Fruit fly (Drosophila melanogaster) whole organism, embryonic: ENCODE measurements around the gene CG3815.
A peak's percentile ranks its signal among the peaks of the same experiment; 100 is the strongest.

Experiments
- BtbVII ChIP-seq: fragments of 200-800 bp; sonication (Bioruptor generic); optimal IDR thresholded peaks from 3 replicates; lab custom pipeline; 2017; ENCODE audit warnings: missing biosample characterization, mild to moderate bottlenecking, missing genetic modification characterization
- CG11085 ChIP-seq: fragments of 200-800 bp; sonication (Bioruptor generic); IDR thresholded peaks from 2 replicates; pipeline ENCODE4 v1.3.6; 2022; ENCODE audit warnings: missing biosample characterization, missing genetic modification characterization
- CG12219 ChIP-seq: fragments of 200-800 bp; sonication (Bioruptor generic); optimal IDR thresholded peaks from 3 replicates; lab custom pipeline; 2018; ENCODE audit warnings: missing biosample characterization, mild to moderate bottlenecking, missing genetic modification characterization
- CG13123 ChIP-seq: fragments of 200-800 bp; sonication (Bioruptor generic); optimal IDR thresholded peaks from 2 replicates; lab custom pipeline; 2016; ENCODE audit warnings: missing biosample characterization, missing genetic modification characterization
- CG13424 ChIP-seq: fragments of 200-800 bp; sonication (Bioruptor generic); optimal IDR thresholded peaks from 2 replicates; lab custom pipeline; 2019; ENCODE audit warnings: missing biosample characterization, mild to moderate bottlenecking, missing genetic modification characterization, moderate library complexity
- CG13624 ChIP-seq: fragments of 200-800 bp; sonication (Bioruptor generic); optimal IDR thresholded peaks from 2 replicates; lab custom pipeline; 2016; ENCODE audit warnings: missing biosample characterization, missing genetic modification characterization
- CG15479 ChIP-seq: fragments of 200-800 bp; sonication (Bioruptor generic); optimal IDR thresholded peaks from 3 replicates; lab custom pipeline; 2019; ENCODE audit warnings: missing biosample characterization, mild to moderate bottlenecking, missing genetic modification characterization, moderate library complexity
- CG15601 ChIP-seq: fragments of 200-800 bp; sonication (Bioruptor generic); optimal IDR thresholded peaks from 3 replicates; lab custom pipeline; 2019; ENCODE audit warnings: missing biosample characterization, mild to moderate bottlenecking, missing genetic modification characterization, moderate library complexity
- CG16815 ChIP-seq: fragments of 200-800 bp; sonication (Bioruptor generic); optimal IDR thresholded peaks from 3 replicates; lab custom pipeline; 2017; ENCODE audit warnings: missing biosample characterization, mild to moderate bottlenecking, missing genetic modification characterization
- CG2120 ChIP-seq: fragments of 200-800 bp; sonication (Bioruptor generic); optimal IDR thresholded peaks from 3 replicates; lab custom pipeline; 2016; ENCODE audit warnings: missing biosample characterization, missing genetic modification characterization
- CG30431 ChIP-seq: fragments of 200-800 bp; sonication (Bioruptor generic); optimal IDR thresholded peaks from 2 replicates; lab custom pipeline; 2017; ENCODE audit warnings: missing biosample characterization, missing genetic modification characterization
- CG31365 ChIP-seq: fragments of 200-800 bp; sonication (Bioruptor generic); optimal IDR thresholded peaks from 2 replicates; lab custom pipeline; 2018; ENCODE audit warnings: missing biosample characterization, mild to moderate bottlenecking, missing genetic modification characterization
- CG32532 ChIP-seq: fragments of 200-800 bp; sonication (Bioruptor generic); IDR thresholded peaks from 2 replicates; pipeline ENCODE4 v1.3.6; 2022; ENCODE audit warnings: missing biosample characterization, missing genetic modification characterization
- CG33557 ChIP-seq: fragments of 200-800 bp; sonication (Bioruptor generic); optimal IDR thresholded peaks from 2 replicates; lab custom pipeline; 2019; ENCODE audit warnings: missing biosample characterization, mild to moderate bottlenecking, missing genetic modification characterization, moderate library complexity
- CG42726 ChIP-seq: fragments of 200-800 bp; sonication (Bioruptor generic); IDR thresholded peaks from 2 replicates; pipeline ENCODE4 v1.3.6; 2022; ENCODE audit warnings: missing biosample characterization, missing genetic modification characterization; ENCODE audit not compliant: partially characterized antibody
- CG6791 ChIP-seq: fragments of 200-800 bp; sonication (Bioruptor generic); IDR thresholded peaks from 3 replicates; pipeline ENCODE4 v1.3.6; 2022; ENCODE audit warnings: missing biosample characterization, missing genetic modification characterization; ENCODE audit not compliant: partially characterized antibody
- CG7271 ChIP-seq: fragments of 200-800 bp; sonication (Bioruptor generic); optimal IDR thresholded peaks from 2 replicates; lab custom pipeline; 2018; ENCODE audit warnings: missing biosample characterization, mild to moderate bottlenecking, missing genetic modification characterization, moderate library complexity
- CG9609 ChIP-seq: fragments of 200-800 bp; sonication (Bioruptor generic); optimal IDR thresholded peaks from 3 replicates; lab custom pipeline; 2016; ENCODE audit warnings: missing biosample characterization, missing genetic modification characterization
- CG9876 ChIP-seq: fragments of 200-800 bp; sonication (Bioruptor generic); optimal IDR thresholded peaks from 2 replicates; lab custom pipeline; 2016; ENCODE audit warnings: missing biosample characterization, missing genetic modification characterization
- Eip74EF ChIP-seq, 2 experiments: fragments of 200-800 bp in 1 of 2; fragments of >200 bp in 1 of 2; sonication (Bioruptor generic) in 1 of 2; optimal IDR thresholded peaks; 2 replicates each; lab custom pipeline; 2017 to 2019; ENCODE audit warnings: missing biosample characterization in 2 of 2, missing genetic modification characterization in 2 of 2, mild to moderate bottlenecking in 1 of 2, moderate library complexity in 1 of 2
- Gug ChIP-seq: fragments of 200-800 bp; sonication (Bioruptor generic); IDR thresholded peaks from 4 replicates; pipeline ENCODE4 v1.3.6; 2022; ENCODE audit warnings: missing biosample characterization, missing genetic modification characterization
- HHEX ChIP-seq: fragments of 200-800 bp; sonication (Bioruptor generic); optimal IDR thresholded peaks from 3 replicates; lab custom pipeline; 2017; ENCODE audit warnings: missing biosample characterization, mild to moderate bottlenecking, missing genetic modification characterization, missing genetic modification reagents
- HLHmδ ChIP-seq: fragments of 200-800 bp; sonication (Bioruptor generic); optimal IDR thresholded peaks from 2 replicates; lab custom pipeline; 2018; ENCODE audit warnings: missing biosample characterization, mild to moderate bottlenecking, missing genetic modification characterization, moderate library complexity
- Jarid2 ChIP-seq: fragments of 200-800 bp; sonication (Bioruptor generic); optimal IDR thresholded peaks from 3 replicates; lab custom pipeline; 2017; ENCODE audit warnings: mild to moderate bottlenecking, missing biosample characterization, missing genetic modification reagents, missing genetic modification characterization
- MBD-R2 ChIP-seq: fragments of 200-800 bp; sonication (Bioruptor generic); IDR thresholded peaks from 2 replicates; pipeline ENCODE4 v1.3.6; 2022; ENCODE audit warnings: missing biosample characterization, missing genetic modification characterization
- Neu2 ChIP-seq: fragments of 200-800 bp; sonication (Bioruptor generic); optimal IDR thresholded peaks from 3 replicates; lab custom pipeline; 2016; ENCODE audit warnings: missing biosample characterization, missing genetic modification characterization, borderline replicate concordance
- Opbp ChIP-seq: fragments of 200-800 bp; sonication (Bioruptor generic); IDR thresholded peaks from 3 replicates; pipeline ENCODE4 v1.3.6; 2022; ENCODE audit warnings: missing biosample characterization, missing genetic modification characterization; ENCODE audit not compliant: partially characterized antibody
- Sox100B ChIP-seq: fragments of 200-800 bp; sonication (Bioruptor generic); optimal IDR thresholded peaks from 3 replicates; lab custom pipeline; 2018; ENCODE audit warnings: missing biosample characterization, mild to moderate bottlenecking, missing genetic modification characterization
- Spps ChIP-seq: fragments of 200-800 bp; sonication (Bioruptor generic); optimal IDR thresholded peaks from 2 replicates; lab custom pipeline; 2018; ENCODE audit warnings: missing biosample characterization, mild to moderate bottlenecking, missing genetic modification characterization
- Xbp1 ChIP-seq: fragments of 200-800 bp; sonication (Bioruptor generic); optimal IDR thresholded peaks from 3 replicates; lab custom pipeline; 2016; ENCODE audit warnings: missing biosample characterization, mild to moderate bottlenecking, missing genetic modification characterization
- az2 ChIP-seq: fragments of 200-800 bp; sonication (Bioruptor generic); optimal IDR thresholded peaks from 3 replicates; lab custom pipeline; 2016; ENCODE audit warnings: missing biosample characterization, missing genetic modification characterization
- btn ChIP-seq: fragments of 200-800 bp; sonication (Bioruptor generic); optimal IDR thresholded peaks from 2 replicates; lab custom pipeline; 2016; ENCODE audit warnings: missing biosample characterization, missing genetic modification characterization
- cg ChIP-seq: fragments of 200-800 bp; sonication (Bioruptor generic); optimal IDR thresholded peaks from 3 replicates; lab custom pipeline; 2019; ENCODE audit warnings: missing biosample characterization, mild to moderate bottlenecking, missing genetic modification characterization, moderate library complexity
- corto ChIP-seq: fragments of 200-800 bp; sonication (Bioruptor generic); optimal IDR thresholded peaks from 2 replicates; lab custom pipeline; 2016; ENCODE audit warnings: missing biosample characterization, mild to moderate bottlenecking, missing genetic modification characterization, moderate library complexity
- dmrt11E ChIP-seq: fragments of 200-800 bp; sonication (Bioruptor generic); optimal IDR thresholded peaks from 3 replicates; lab custom pipeline; 2018; ENCODE audit warnings: missing biosample characterization, mild to moderate bottlenecking, missing genetic modification characterization, moderate library complexity
- gt ChIP-seq: fragments of 200-800 bp; sonication (Bioruptor generic); IDR thresholded peaks from 2 replicates; pipeline ENCODE4 v1.3.6; 2022; ENCODE audit warnings: missing biosample characterization, missing genetic modification characterization
- inv ChIP-seq: fragments of 200-800 bp; sonication (Bioruptor generic); IDR thresholded peaks from 2 replicates; pipeline ENCODE4 v1.3.6; 2022; ENCODE audit warnings: missing biosample characterization, missing genetic modification characterization; ENCODE audit not compliant: partially characterized antibody
- kah ChIP-seq: fragments of 200-800 bp; sonication (Bioruptor generic); optimal IDR thresholded peaks from 2 replicates; lab custom pipeline; 2018; ENCODE audit warnings: missing biosample characterization, mild to moderate bottlenecking, missing genetic modification characterization
- nerfin-1 ChIP-seq: fragments of 200-800 bp; sonication (Bioruptor generic); optimal IDR thresholded peaks from 3 replicates; lab custom pipeline; 2019; ENCODE audit warnings: missing biosample characterization, mild to moderate bottlenecking, missing genetic modification characterization, moderate library complexity
- pros ChIP-seq: fragments of 200-800 bp; sonication (Bioruptor generic); optimal IDR thresholded peaks from 3 replicates; lab custom pipeline; 2019; ENCODE audit warnings: missing biosample characterization, mild to moderate bottlenecking, missing genetic modification characterization, moderate library complexity
- pum ChIP-seq: fragments of 200-800 bp; sonication (Bioruptor generic); optimal IDR thresholded peaks from 2 replicates; lab custom pipeline; 2016; ENCODE audit warnings: missing biosample characterization, missing genetic modification characterization
- ranshi ChIP-seq: fragments of 200-800 bp; sonication (Bioruptor generic); IDR thresholded peaks from 2 replicates; pipeline ENCODE4 v1.3.6; 2022; ENCODE audit warnings: missing biosample characterization, missing genetic modification characterization
- run ChIP-seq: fragments of 200-800 bp; sonication (Bioruptor generic); optimal IDR thresholded peaks from 3 replicates; lab custom pipeline; 2018; ENCODE audit warnings: missing biosample characterization, mild to moderate bottlenecking, missing genetic modification characterization
- slp2 ChIP-seq: fragments of 200-800 bp; sonication (Bioruptor generic); optimal IDR thresholded peaks from 2 replicates; lab custom pipeline; 2016; ENCODE audit warnings: missing biosample characterization, missing genetic modification characterization
- tgo ChIP-seq: fragments of 200-800 bp; sonication (Bioruptor generic); IDR thresholded peaks from 3 replicates; pipeline ENCODE4 v1.3.6; 2022; ENCODE audit warnings: missing biosample characterization, missing genetic modification characterization
- tin ChIP-seq: fragments of 200-800 bp; sonication (Bioruptor generic); optimal IDR thresholded peaks from 3 replicates; lab custom pipeline; 2016; ENCODE audit warnings: missing biosample characterization, missing genetic modification characterization
- tll ChIP-seq, 2 experiments: fragments of 200-800 bp in 1 of 2; fragments of >200 bp in 1 of 2; sonication (Bioruptor generic) in 1 of 2; optimal IDR thresholded peaks; 2 replicates each; lab custom pipeline; 2017 to 2019; ENCODE audit warnings: missing biosample characterization in 2 of 2, missing genetic modification characterization in 2 of 2, mild to moderate bottlenecking in 1 of 2, moderate library complexity in 1 of 2
- zfh2 ChIP-seq: fragments of 200-800 bp; sonication (Bioruptor generic); optimal IDR thresholded peaks from 2 replicates; lab custom pipeline; 2016; ENCODE audit warnings: missing biosample characterization, missing genetic modification characterization

Gene CG3815

dm6 chrX:6338738-6339614 is 43.8 kb downstream of the CG3815 start (continued):
- TF ChIP-seq Eip74EF (GFP tag; optimal IDR thresholded peaks at IDR 0.05; lab: Kevin White, UChicago) (no peak), run (no peak), CG13424 (peak; percentile 21), CG6791 (GFP tag; lab: Robert Waterston, UW) (no peak), Spps (no peak), cg (GFP tag; lab: Kevin White, UChicago) (no peak), CG12219 (GFP tag; lab: Kevin White, UChicago) (no peak), CG7271 (no peak), tgo (0 out of 3 replicates have a peak, but pooled peaks have one; percentile 30), CG13123 (GFP tag; lab: Kevin White, UChicago) (no peak), slp2 (GFP tag; lab: Kevin White, UChicago) (no peak), Sox100B (GFP tag; lab: Kevin White, UChicago) (peak; percentile 19), zfh2 (GFP tag; lab: Kevin White, UChicago) (peak; percentile 13), tin (peak; percentile 6), CG32532 (peak; percentile 46; the same call in 1 of the 2 replicates), tll (GFP tag; optimal IDR thresholded peaks at IDR 0.05; lab: Kevin White, UChicago) (no peak), CG30431 (GFP tag; lab: Kevin White, UChicago) (no peak), BtbVII (GFP tag; lab: Kevin White, UChicago) (no peak), corto (GFP tag; lab: Kevin White, UChicago) (no peak), Opbp (GFP tag; lab: Robert Waterston, UW) (no peak), Jarid2 (GFP tag; lab: Kevin White, UChicago) (no peak), btn (GFP tag; lab: Kevin White, UChicago) (no peak), inv (GFP tag; lab: Robert Waterston, UW) (no peak), MBD-R2 (GFP tag; lab: Robert Waterston, UW) (no peak), pum (no peak), CG16815 (GFP tag; lab: Kevin White, UChicago) (no peak), CG15479 (GFP tag; lab: Kevin White, UChicago) (no peak), HLHmδ (GFP tag; lab: Kevin White, UChicago) (no peak), az2 (GFP tag; lab: Kevin White, UChicago) (no peak), HHEX (peak; percentile 29), pros (GFP tag; lab: Kevin White, UChicago) (no peak), ranshi (GFP tag; lab: Robert Waterston, UW) (no peak), CG2120 (GFP tag; lab: Kevin White, UChicago) (peak; percentile 38), CG9876 (GFP tag; lab: Kevin White, UChicago) (no peak), Gug (GFP tag; lab: Robert Waterston, UW) (peak; percentile 56; the same call in 2 of the 4 replicates), CG9609 (GFP tag; lab: Kevin White, UChicago) (no peak), CG33557 (no peak), kah (GFP tag; lab: Kevin White, UChicago) (no peak), Xbp1 (GFP tag; lab: Kevin White, UChicago) (peak; percentile 38), Neu2 (GFP tag; lab: Kevin White, UChicago) (no peak), gt (GFP tag; lab: Robert Waterston, UW) (no peak), nerfin-1 (tag; lab: Kevin White, UChicago) (no peak), CG42726 (GFP tag; lab: Robert Waterston, UW) (no peak), dmrt11E (tag; lab: Kevin White, UChicago) (no peak), CG15601 (tag; lab: Kevin White, UChicago) (no peak), CG13624 (peak; percentile 22), CG11085 (GFP tag; lab: Robert Waterston, UW) (0 out of 2 replicates have a peak, but pooled peaks have one; percentile 21), CG31365 (tag; lab: Kevin White, UChicago) (no peak)
